Worm (Caenorhabditis elegans): ENCODE measurements around the gene F39D8.3.

DNA sequence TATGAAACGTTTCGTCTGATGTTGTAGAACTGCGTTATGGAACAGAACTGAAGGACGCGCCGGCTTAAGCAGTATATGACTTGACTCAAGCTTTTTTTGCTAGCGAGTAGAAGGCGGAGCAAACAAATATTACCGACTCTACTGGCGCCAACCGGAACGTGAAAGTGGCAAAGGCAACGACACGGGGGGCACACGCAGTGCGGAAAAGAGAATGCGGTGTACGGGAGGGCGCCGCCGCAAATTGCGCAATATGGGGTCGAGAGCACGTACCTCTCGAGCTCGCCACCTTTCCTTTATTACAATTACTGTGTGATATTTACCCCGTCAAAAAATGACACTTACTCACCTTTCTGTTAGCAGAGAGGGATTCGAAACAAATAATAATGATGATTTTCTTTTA, 5.5 kb upstream of the F39D8.3 start, which contains the start of gene pqn-36:
- TF ChIP-seq elt-2 (tag; optimal IDR thresholded peaks at IDR 0.05) (no peak), ztf-11 (tag; optimal IDR thresholded peaks at IDR 0.05) (no peak), mep-1 (tag; optimal IDR thresholded peaks at IDR 0.05) (no peak), rnt-1 (tag; optimal IDR thresholded peaks at IDR 0.05) (no peak), nhr-12 (tag; optimal IDR thresholded peaks at IDR 0.05) (no peak)
